Worm (Caenorhabditis elegans) whole organism, midembryonic: ENCODE results near the gene spr-2.

Source experiments
- T22C8.4 ChIP-seq: fragments of 200-800 bp; sonication (Bioruptor generic); IDR thresholded peaks from 2 replicates; pipeline ENCODE4 v1.3.6; 2022; ENCODE audit warnings: missing genetic modification characterization, missing compliant biosample characterization
- cog-1 ChIP-seq: sonication (generic microtip); optimal IDR thresholded peaks from 2 replicates; lab custom pipeline; 2016; ENCODE audit warnings: missing genetic modification characterization, missing compliant biosample characterization
- flt-1 ChIP-seq: fragments of 200-800 bp; sonication (Bioruptor generic); IDR thresholded peaks from 2 replicates; pipeline ENCODE4 v1.3.6; 2022; ENCODE audit warnings: missing genetic modification characterization, missing compliant biosample characterization
- klf-2 ChIP-seq: fragments of 200-800 bp; sonication (Bioruptor generic); conservative IDR thresholded peaks from 2 replicates; pipeline ENCODE4 v1.3.6; 2022; ENCODE audit warnings: missing genetic modification reagents, missing genetic modification characterization, missing compliant biosample characterization
- med-1 ChIP-seq: sonication (generic microtip); optimal IDR thresholded peaks from 2 replicates; lab custom pipeline; 2017; ENCODE audit warnings: missing genetic modification characterization, mild to moderate bottlenecking, missing compliant biosample characterization, antibody characterized with exemption, missing genetic modification reagents; ENCODE audit not compliant: insufficient read depth
- ref-1 ChIP-seq: fragments of 200-800 bp; sonication (Bioruptor generic); conservative IDR thresholded peaks from 2 replicates; pipeline ENCODE4 v1.3.6; 2022; ENCODE audit warnings: missing genetic modification reagents, missing genetic modification characterization, missing compliant biosample characterization
- tab-1 ChIP-seq: fragments of 200-800 bp; sonication (Bioruptor generic); IDR thresholded peaks from 2 replicates; pipeline ENCODE4 v1.3.6; 2022; ENCODE audit warnings: missing genetic modification characterization, missing compliant biosample characterization
- ztf-23 ChIP-seq: fragments of 200-800 bp; sonication (Bioruptor generic); IDR thresholded peaks from 2 replicates; pipeline ENCODE4 v1.3.6; 2022; ENCODE audit warnings: missing genetic modification reagents, missing genetic modification characterization, missing compliant biosample characterization
- ztf-29 ChIP-seq: fragments of 200-800 bp; sonication (Bioruptor generic); IDR thresholded peaks from 2 replicates; pipeline ENCODE4 v1.3.6; 2022; ENCODE audit warnings: missing genetic modification reagents, missing genetic modification characterization, missing compliant biosample characterization

spr-2 gene

DNA sequence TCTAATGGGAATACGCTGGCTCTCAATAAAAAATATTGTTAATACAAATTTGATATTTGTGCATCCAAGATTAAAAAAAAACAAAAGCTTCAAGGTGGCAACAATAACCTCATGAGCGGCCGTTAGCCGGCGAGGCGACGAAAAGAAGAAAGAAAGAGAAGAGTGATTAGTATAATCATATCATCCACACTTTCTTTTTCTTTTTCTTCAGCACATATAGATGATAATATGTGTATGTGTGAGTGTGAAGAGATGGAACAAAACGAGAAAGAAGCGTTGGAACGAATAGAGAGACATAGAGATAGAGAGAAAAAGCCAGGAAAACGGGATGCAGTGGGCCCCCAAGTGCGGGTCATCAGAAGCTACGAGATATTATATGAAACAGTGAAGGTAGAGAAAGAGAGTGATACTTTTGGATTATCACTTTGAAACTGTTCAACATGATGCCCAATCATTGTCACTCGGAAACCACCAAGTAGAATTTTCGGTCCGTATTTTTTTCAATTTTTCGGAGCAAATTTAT lies 29.1 kb downstream of the spr-2 start:
- TF ChIP-seq ztf-23 (GFP tag; lab: Robert Waterston, UW) (0 out of 2 replicates have a peak, but pooled peaks have one; percentile 6), flt-1 (GFP tag; lab: Robert Waterston, UW) (no peak)

DNA sequence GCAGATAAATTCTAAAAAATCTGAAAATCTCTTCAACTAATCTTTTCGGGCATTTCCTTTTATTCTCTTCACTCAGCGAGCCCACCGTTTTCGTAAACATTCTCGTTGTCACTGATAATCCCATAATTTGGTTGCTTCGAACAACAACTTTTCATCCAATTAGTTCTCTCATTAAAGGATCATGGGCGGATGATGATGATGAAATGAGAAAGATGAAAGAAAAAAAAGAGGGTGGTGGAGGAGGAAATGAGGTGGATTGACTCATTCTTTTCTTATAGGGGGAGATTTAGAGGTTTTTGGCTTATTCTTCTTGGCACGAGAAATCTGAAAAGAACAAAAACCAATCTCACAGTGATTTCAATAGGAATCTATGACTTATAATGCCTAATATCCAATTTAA lies 29.9 kb downstream of the spr-2 start:
- TF ChIP-seq ztf-29 (GFP tag; lab: Robert Waterston, UW) (no peak), klf-2 (GFP tag; lab: Robert Waterston, UW) (no peak), cog-1 (tag; lab: Kevin White, UChicago) (no peak), ref-1 (GFP tag; lab: Robert Waterston, UW) (no peak), T22C8.4 (GFP tag; lab: Robert Waterston, UW) (no peak), med-1 (GFP tag; lab: Kevin White, UChicago) (no peak), flt-1 (GFP tag; lab: Robert Waterston, UW) (no peak), ztf-23 (GFP tag; lab: Robert Waterston, UW) (no peak), tab-1 (GFP tag; lab: Robert Waterston, UW) (no peak)

DNA sequence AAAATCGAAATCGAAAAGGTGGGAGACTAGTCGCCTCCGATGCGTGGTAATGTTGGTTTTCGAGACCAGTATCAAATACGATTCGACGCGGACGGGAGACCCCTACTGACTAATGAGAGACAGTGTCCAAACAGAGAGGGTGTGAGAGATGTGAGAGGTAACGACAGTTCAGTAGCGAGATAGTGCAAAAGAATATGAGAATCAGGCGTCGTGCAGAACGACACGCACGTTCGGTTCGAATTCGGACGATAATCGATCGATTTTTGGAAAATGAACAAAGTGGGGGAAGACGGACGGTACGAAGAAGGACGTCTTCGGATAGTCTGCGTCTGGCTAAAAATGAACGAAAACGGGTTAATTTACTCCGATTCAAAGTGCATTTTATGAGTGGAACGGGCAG lies 30.7 kb downstream of the spr-2 start, which contains the start of gene D1046.16:
Gene D1046.16 (plus strand): TSS at position 195 of the 400 bp plus-strand sequence.
- TF ChIP-seq med-1 (GFP tag; lab: Kevin White, UChicago) (no peak), ztf-23 (GFP tag; lab: Robert Waterston, UW) (no peak), T22C8.4 (GFP tag; lab: Robert Waterston, UW) (peak; percentile 82), ztf-29 (GFP tag; lab: Robert Waterston, UW) (no peak)

DNA sequence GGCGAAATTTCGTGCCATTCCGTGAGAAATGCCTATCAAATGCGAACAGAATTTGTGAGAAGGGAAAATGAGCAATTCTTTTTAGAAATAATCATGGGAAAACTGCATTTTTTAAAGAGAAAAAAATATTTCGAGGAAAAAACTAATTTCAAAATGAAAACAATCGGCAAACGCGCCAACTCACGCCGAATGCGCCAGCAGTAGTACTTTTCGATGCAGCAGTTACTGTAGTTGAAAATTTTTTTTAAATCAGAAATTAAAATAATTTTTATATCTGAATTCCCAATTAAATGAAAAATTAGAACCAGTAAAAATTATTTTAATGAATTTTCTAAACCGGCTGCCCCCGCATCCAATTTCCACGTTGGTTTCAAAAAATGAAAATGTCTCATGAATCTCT lies 32.1 kb downstream of the spr-2 start:
- TF ChIP-seq ztf-23 (GFP tag; lab: Robert Waterston, UW) (no peak), T22C8.4 (GFP tag; lab: Robert Waterston, UW) (no peak), ref-1 (GFP tag; lab: Robert Waterston, UW) (no peak), med-1 (GFP tag; lab: Kevin White, UChicago) (no peak), ztf-29 (GFP tag; lab: Robert Waterston, UW) (no peak), tab-1 (GFP tag; lab: Robert Waterston, UW) (no peak), cog-1 (tag; lab: Kevin White, UChicago) (no peak), klf-2 (GFP tag; lab: Robert Waterston, UW) (no peak), flt-1 (GFP tag; lab: Robert Waterston, UW) (no peak)

DNA sequence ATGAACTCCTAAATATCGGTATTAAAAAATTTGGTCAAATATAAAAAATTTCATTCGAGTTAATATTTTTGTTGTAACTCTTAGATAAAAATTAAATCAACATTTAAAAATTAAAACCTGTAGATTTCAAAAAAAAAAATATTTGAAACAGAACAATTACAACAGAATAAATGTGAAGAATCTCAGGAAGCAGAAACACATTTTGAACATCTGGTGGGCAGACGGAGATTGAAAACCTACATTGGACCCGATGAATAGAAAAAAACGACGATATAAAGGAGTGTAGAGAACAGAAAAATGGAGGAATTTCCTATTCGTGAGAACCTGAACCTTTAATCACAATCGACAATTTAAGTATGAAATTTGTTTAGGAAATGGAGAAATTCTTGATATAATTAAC lies 32.9 kb downstream of the spr-2 start:
- TF ChIP-seq flt-1 (GFP tag; lab: Robert Waterston, UW) (no peak), med-1 (GFP tag; lab: Kevin White, UChicago) (no peak), klf-2 (GFP tag; lab: Robert Waterston, UW) (no peak), ztf-23 (GFP tag; lab: Robert Waterston, UW) (no peak), tab-1 (GFP tag; lab: Robert Waterston, UW) (no peak), cog-1 (tag; lab: Kevin White, UChicago) (no peak), ztf-29 (GFP tag; lab: Robert Waterston, UW) (no peak), ref-1 (GFP tag; lab: Robert Waterston, UW) (no peak), T22C8.4 (GFP tag; lab: Robert Waterston, UW) (no peak)

DNA sequence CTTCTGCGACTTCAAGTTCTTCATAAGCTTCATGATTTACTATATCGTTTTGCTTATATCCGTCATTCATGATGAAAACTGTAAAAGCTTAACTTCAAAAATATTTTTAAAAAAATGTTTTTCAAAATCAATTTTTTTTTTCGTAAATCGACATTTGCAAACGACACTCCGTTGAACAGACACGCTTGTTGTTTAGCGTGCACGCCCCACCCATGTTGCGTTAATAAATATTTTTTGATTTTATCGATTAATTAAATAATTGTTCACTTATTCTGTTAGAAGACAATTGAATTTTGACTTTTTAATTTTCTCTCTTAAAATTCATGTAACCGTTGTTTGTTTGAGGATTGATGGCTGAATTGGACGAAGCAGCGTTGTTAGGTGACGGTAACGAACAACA lies 34.7 kb downstream of the spr-2 start, which contains the start of the genes D1046.2 and cfim-2:
Gene D1046.2 (minus strand): TSS at position 78 of the 400 bp plus-strand sequence.
Gene cfim-2 (plus strand): TSS at position 335 of the 400 bp plus-strand sequence.
- TF ChIP-seq ztf-23 (GFP tag; lab: Robert Waterston, UW) (no peak), flt-1 (GFP tag; lab: Robert Waterston, UW) (no peak), tab-1 (GFP tag; lab: Robert Waterston, UW) (no peak), med-1 (GFP tag; lab: Kevin White, UChicago) (no peak), ztf-29 (GFP tag; lab: Robert Waterston, UW) (no peak)

DNA sequence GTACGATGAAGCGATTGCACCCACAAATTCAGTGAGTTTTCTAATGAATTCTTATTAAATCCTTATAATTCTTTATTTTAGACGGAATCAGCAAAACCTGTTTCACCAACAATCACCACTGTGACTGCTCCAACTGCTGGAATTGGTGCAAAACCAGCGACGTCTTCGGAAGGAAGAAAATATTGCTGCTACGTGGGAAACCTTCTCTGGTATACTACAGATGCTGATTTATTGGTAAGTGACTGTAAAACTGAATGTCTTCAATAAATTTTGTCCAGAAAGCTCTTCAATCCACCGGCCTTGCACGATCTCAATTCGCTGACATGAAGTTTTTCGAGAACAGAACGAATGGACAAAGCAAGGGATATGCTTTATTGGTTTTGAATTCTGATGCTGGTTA lies 35.2 kb downstream of the spr-2 start:
- TF ChIP-seq flt-1 (GFP tag; lab: Robert Waterston, UW) (no peak), ztf-29 (GFP tag; lab: Robert Waterston, UW) (no peak), ref-1 (GFP tag; lab: Robert Waterston, UW) (no peak), klf-2 (GFP tag; lab: Robert Waterston, UW) (no peak), tab-1 (GFP tag; lab: Robert Waterston, UW) (no peak), ztf-23 (GFP tag; lab: Robert Waterston, UW) (no peak), cog-1 (tag; lab: Kevin White, UChicago) (no peak), T22C8.4 (GFP tag; lab: Robert Waterston, UW) (no peak), med-1 (GFP tag; lab: Kevin White, UChicago) (no peak)

DNA sequence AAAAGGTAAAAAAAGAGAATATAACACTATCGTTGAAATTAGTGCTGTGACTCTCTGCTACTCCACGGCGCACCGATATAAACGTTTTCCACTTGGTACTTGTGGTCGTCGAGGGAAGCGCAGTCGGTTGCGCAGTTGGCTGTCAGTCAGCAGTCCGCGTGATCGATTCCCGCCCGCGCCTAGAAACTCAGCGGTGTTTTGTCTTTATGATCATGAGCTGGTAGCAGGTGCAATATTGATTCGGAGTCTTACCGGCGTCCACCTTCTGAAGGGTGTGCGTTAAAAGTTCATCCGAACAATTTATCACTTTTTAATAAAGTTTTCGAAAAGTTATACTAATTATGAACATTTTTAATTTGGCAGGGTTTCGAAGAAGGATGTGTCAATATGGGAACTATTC lies 35.8 kb downstream of the spr-2 start:
- TF ChIP-seq ztf-23 (GFP tag; lab: Robert Waterston, UW) (peak; percentile 96), med-1 (GFP tag; lab: Kevin White, UChicago) (peak; percentile 82), ref-1 (GFP tag; lab: Robert Waterston, UW) (peak; percentile 91), klf-2 (GFP tag; lab: Robert Waterston, UW) (peak; percentile 96), cog-1 (tag; lab: Kevin White, UChicago) (peak; percentile 83), T22C8.4 (GFP tag; lab: Robert Waterston, UW) (peak; percentile 97), tab-1 (GFP tag; lab: Robert Waterston, UW) (peak; percentile 98), flt-1 (GFP tag; lab: Robert Waterston, UW) (peak; percentile 98), ztf-29 (GFP tag; lab: Robert Waterston, UW) (peak; percentile 96)

DNA sequence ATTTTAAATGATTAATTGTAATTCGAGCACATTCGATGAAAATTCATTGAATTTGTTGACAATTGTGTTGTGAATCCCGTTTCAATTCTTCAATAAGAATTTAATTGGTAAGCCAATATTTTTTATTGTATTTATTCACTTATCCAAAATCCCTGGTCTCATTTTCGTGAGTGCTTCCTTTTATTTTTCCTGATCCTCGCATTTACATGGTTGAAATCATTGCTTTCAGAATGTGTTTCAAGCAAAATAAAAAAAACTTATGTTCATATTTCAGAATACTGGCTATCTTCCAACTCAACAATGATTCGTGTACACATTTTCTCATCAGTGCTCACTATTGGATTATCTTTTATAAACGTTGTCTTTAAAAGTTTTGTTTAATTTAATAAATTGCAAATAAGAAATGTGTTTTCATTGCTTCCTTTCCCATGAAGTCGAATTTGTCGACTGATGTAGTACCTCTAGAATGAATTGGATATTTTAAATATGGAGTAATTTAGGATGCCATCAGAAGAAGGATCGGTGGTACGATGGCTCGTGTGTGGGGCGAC lies 38.8 kb downstream of the spr-2 start, which contains the start of the genes D1046.18 and slc-25A26:
Gene D1046.18 (plus strand): TSS at position 301 of the 551 bp plus-strand sequence.
Gene slc-25A26 (plus strand): TSS at position 501 of the 551 bp plus-strand sequence.
- no peak for TF ChIP-seq klf-2 (GFP tag; lab: Robert Waterston, UW)
- no peak for TF ChIP-seq ref-1 (GFP tag; lab: Robert Waterston, UW)
- no peak for TF ChIP-seq T22C8.4 (GFP tag; lab: Robert Waterston, UW)
- no peak for TF ChIP-seq cog-1 (tag; lab: Kevin White, UChicago)
